Fruit fly (Drosophila melanogaster): Measurements from ENCODE around the gene GCS2beta.

GCS2beta gene

DNA sequence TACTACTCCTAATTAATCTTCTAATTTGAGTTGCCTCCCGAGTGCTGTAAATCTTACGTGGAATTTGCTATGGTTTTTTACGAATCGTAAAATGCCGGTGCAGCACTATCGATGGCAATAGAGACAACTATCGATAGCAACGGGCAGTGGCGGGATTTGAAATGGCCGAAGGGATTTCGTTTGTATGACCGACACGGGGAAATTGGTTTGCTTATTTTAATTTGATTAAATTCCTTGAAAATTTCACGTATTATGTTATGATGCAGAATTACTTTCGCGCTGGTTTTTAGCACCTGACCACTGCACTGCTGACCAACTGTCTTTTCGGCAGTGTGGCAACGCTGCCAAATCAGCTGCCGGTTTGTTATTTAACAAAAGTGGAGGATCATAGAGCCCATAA lies at the start of gene GCS2beta, which contains the start of gene CG5131:
Gene GCS2beta (minus strand): TSS at position 134 of the 400 bp plus-strand sequence.
Gene CG5131 (plus strand): TSS at position 328 of the 400 bp plus-strand sequence.
- TF ChIP-seq CG10348 (GFP tag; IDR thresholded peaks at IDR 0.05), result peak; percentile 84
- TF ChIP-seq Ets98B (GFP tag; IDR thresholded peaks at IDR 0.05), result peak; percentile 92
- peak; percentile 75 for TF ChIP-seq CG8159 (tag; optimal IDR thresholded peaks at IDR 0.05)
- TF ChIP-seq CG12605 (GFP tag; IDR thresholded peaks at IDR 0.05), result 0 out of 2 replicates have a peak, but pooled peaks have one; percentile 40
- TF ChIP-seq CG4496 (GFP tag; IDR thresholded peaks at IDR 0.05), result peak; percentile 96
- peak; percentile 23 for TF ChIP-seq D1 (tag; optimal IDR thresholded peaks at IDR 0.05)
- TF ChIP-seq CG8301 (tag; optimal IDR thresholded peaks at IDR 0.05), result peak; percentile 83
- TF ChIP-seq CG14655 (GFP tag; optimal IDR thresholded peaks at IDR 0.05), result peak; percentile 82
- no peak for TF ChIP-seq EcR (GFP tag; optimal IDR thresholded peaks at IDR 0.05)
- peak; percentile 96 for TF ChIP-seq fd96Ca (GFP tag; IDR thresholded peaks at IDR 0.05)
- TF ChIP-seq CG9948 (tag; optimal IDR thresholded peaks at IDR 0.05), result peak; percentile 78
- peak; percentile 76 for TF ChIP-seq CG34367 (tag; optimal IDR thresholded peaks at IDR 0.05)
- peak; percentile 88 for TF ChIP-seq CG32121 (GFP tag; IDR thresholded peaks at IDR 0.05)
- TF ChIP-seq rn (GFP tag; IDR thresholded peaks at IDR 0.05), result peak; percentile 91
- peak; percentile 76 for TF ChIP-seq CG17806 (tag; optimal IDR thresholded peaks at IDR 0.05)
- peak; percentile 93 for TF ChIP-seq Pif1A (GFP tag; optimal IDR thresholded peaks at IDR 0.05)
- peak; percentile 84 for TF ChIP-seq CG15710 (tag; optimal IDR thresholded peaks at IDR 0.05)
- TF ChIP-seq gl (tag; optimal IDR thresholded peaks at IDR 0.05), result peak; percentile 56
- peak; percentile 88 for TF ChIP-seq Snoo (tag; optimal IDR thresholded peaks at IDR 0.05)
- TF ChIP-seq Pif1B (GFP tag; optimal IDR thresholded peaks at IDR 0.05), result peak; percentile 77
- no peak for TF ChIP-seq CG13204 (GFP tag; optimal IDR thresholded peaks at IDR 0.05)

DNA sequence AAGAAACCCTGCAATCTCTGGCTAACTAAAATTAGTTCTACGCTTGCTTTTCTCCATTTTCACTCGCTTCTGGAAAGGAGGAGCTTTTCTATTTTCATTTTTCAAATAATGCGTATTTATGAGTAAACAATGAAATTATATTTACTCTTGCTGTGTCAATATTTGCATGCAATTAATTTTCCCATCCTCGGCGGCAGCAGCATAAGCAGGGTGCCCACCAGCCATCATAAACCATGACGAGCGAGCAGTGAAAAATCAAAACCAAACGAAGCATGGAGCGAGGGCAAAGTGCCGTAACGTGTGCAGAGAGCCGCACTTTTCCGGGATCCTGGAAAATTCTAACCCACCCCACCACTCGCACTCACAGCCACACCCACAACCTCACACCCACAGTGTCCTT lies 49.7 kb upstream of the GCS2beta start:
- TF ChIP-seq CG34367 (tag; optimal IDR thresholded peaks at IDR 0.05), result no peak
- TF ChIP-seq CG17806 (tag; optimal IDR thresholded peaks at IDR 0.05), result no peak
- no peak for TF ChIP-seq Ets98B (GFP tag; IDR thresholded peaks at IDR 0.05)
- TF ChIP-seq CG14655 (GFP tag; optimal IDR thresholded peaks at IDR 0.05), result no peak
- TF ChIP-seq CG32121 (GFP tag; IDR thresholded peaks at IDR 0.05), result no peak
- no peak for TF ChIP-seq EcR (GFP tag; optimal IDR thresholded peaks at IDR 0.05)
- TF ChIP-seq CG12605 (GFP tag; IDR thresholded peaks at IDR 0.05), result no peak
- TF ChIP-seq CG8159 (tag; optimal IDR thresholded peaks at IDR 0.05), result no peak
- no peak for TF ChIP-seq CG13204 (GFP tag; optimal IDR thresholded peaks at IDR 0.05)

DNA sequence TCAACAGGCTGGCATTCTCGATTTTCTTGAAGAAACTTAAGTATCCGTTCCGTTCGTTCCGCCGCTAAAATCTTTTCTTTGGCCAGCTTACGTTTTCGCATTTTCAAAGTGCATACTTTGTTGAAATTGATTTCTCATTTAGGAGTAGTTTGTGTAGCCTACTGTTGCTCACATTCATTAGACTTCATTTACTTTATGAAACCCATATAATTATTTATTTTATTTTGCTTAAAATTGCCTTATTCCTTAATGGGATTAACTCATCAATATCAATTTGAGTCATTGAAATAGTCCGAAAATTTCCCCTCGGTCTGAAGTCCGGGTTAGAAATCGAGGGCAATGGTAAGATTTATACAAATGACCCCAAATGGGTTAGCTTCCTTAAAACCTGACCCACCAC lies 48.0 kb upstream of the GCS2beta start, which contains the start of gene CG15145:
Gene CG15145 (minus strand): TSS at position 101 of the 400 bp plus-strand sequence.
- TF ChIP-seq CG15710 (tag; optimal IDR thresholded peaks at IDR 0.05) (no peak), EcR (GFP tag; optimal IDR thresholded peaks at IDR 0.05) (no peak), CG8301 (tag; optimal IDR thresholded peaks at IDR 0.05) (no peak), CG17806 (tag; optimal IDR thresholded peaks at IDR 0.05) (no peak), CG13204 (GFP tag; optimal IDR thresholded peaks at IDR 0.05) (no peak), Pif1A (GFP tag; optimal IDR thresholded peaks at IDR 0.05) (no peak), CG9948 (tag; optimal IDR thresholded peaks at IDR 0.05) (no peak)

DNA sequence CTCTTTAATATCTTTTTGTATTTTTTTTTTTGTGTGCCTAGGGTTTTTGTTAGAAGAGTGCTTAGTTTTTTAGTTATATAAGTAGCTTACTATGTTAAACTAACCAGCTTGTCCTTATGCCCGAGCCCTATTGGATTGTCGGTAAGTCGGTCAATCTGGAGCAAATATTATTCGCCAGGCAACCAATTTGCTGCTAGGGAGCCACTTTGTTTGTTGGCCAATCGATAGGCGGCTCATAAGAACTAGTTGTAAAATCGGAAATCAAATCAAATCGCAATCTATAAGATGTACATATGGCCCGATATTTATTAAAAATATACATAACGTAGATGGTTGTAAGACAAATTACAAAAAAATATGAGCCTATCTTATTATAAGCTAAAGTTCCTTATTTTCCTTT lies 44.9 kb upstream of the GCS2beta start, which contains the start of gene CG15144:
Gene CG15144 (minus strand): TSS at position 101 of the 400 bp plus-strand sequence.
- no peak for TF ChIP-seq CG8159 (tag; optimal IDR thresholded peaks at IDR 0.05)
- no peak for TF ChIP-seq Snoo (tag; optimal IDR thresholded peaks at IDR 0.05)
- TF ChIP-seq CG14655 (GFP tag; optimal IDR thresholded peaks at IDR 0.05), result no peak
- no peak for TF ChIP-seq CG17806 (tag; optimal IDR thresholded peaks at IDR 0.05)
- TF ChIP-seq CG12605 (GFP tag; IDR thresholded peaks at IDR 0.05), result no peak
- TF ChIP-seq rn (GFP tag; IDR thresholded peaks at IDR 0.05), result no peak
- TF ChIP-seq CG8301 (tag; optimal IDR thresholded peaks at IDR 0.05), result no peak
- TF ChIP-seq Pif1A (GFP tag; optimal IDR thresholded peaks at IDR 0.05), result no peak
- TF ChIP-seq Pif1B (GFP tag; optimal IDR thresholded peaks at IDR 0.05), result no peak
- TF ChIP-seq EcR (GFP tag; optimal IDR thresholded peaks at IDR 0.05), result no peak
- TF ChIP-seq CG34367 (tag; optimal IDR thresholded peaks at IDR 0.05), result no peak
- TF ChIP-seq D1 (tag; optimal IDR thresholded peaks at IDR 0.05), result no peak
- no peak for TF ChIP-seq CG32121 (GFP tag; IDR thresholded peaks at IDR 0.05)
- no peak for TF ChIP-seq Ets98B (GFP tag; IDR thresholded peaks at IDR 0.05)
- no peak for TF ChIP-seq CG10348 (GFP tag; IDR thresholded peaks at IDR 0.05)
- no peak for TF ChIP-seq CG13204 (GFP tag; optimal IDR thresholded peaks at IDR 0.05)
- no peak for TF ChIP-seq CG15710 (tag; optimal IDR thresholded peaks at IDR 0.05)
- TF ChIP-seq CG9948 (tag; optimal IDR thresholded peaks at IDR 0.05), result no peak
- TF ChIP-seq gl (tag; optimal IDR thresholded peaks at IDR 0.05), result no peak

DNA sequence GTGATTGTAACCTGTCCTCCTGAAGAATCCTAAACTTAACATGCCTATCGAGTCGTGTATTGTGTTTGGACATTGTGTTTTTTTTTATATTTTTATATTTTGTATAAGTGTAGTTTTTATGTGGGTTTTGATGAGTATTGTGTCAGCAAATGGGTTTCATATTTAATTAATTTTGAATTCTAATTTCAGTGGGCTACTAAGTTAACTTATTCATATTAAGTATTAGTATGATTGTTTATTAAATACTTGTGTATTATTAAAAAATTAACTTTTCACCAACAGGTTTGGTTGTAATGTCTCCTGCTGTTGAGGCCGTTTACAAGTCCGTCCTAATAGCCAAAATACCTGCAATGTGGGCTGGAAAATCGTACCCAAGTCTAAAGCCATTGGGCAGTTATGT lies 40.3 kb upstream of the GCS2beta start, which contains the start of gene CG15143:
Gene CG15143 (minus strand): TSS at position 101 of the 400 bp plus-strand sequence.
- TF ChIP-seq CG10348 (GFP tag; IDR thresholded peaks at IDR 0.05), result no peak

DNA sequence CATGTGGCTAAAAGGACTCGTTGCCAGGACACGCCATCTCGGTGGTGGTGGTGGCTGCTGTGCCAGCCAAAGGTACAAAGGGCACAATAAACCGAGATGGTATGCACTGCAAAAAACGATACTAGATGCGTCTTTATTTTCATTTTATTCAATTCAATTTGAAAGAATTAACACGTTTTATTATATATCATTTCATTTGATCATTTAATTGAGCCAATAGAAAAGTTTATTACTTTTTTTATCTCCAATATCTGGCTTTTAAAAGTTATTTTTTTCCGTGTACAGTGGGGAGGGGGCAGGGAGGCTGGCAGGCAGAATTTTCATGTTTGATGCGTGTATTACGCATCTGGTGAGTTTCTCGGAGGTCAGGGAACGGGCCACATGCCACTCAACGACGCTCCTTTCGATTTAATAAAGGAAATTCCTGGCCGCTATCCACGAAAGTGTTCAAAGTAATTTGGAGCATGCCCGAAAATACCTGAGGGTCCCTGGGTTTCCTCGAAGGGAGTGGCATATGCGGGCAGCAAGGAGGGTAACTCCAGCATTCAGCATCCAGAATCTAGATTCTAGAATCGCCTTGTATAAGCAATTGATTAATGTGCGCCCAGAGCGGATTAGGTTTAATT lies 30.1 kb upstream of the GCS2beta start:
- TF ChIP-seq CG14655 (GFP tag; optimal IDR thresholded peaks at IDR 0.05) (peak; percentile 8), Pif1B (GFP tag; optimal IDR thresholded peaks at IDR 0.05) (peak; percentile 19), fd96Ca (GFP tag; IDR thresholded peaks at IDR 0.05) (no peak), CG8159 (tag; optimal IDR thresholded peaks at IDR 0.05) (peak; percentile 75), CG34367 (tag; optimal IDR thresholded peaks at IDR 0.05) (peak; percentile 15), CG32121 (GFP tag; IDR thresholded peaks at IDR 0.05) (no peak), Pif1A (GFP tag; optimal IDR thresholded peaks at IDR 0.05) (peak; percentile 25)

Data from whole organism, pupa.